Worm (Caenorhabditis elegans) whole organism, L4 larva: ENCODE data around the gene idhg-1.

Experiments
- D1046.2 ChIP-seq: fragments of 200-800 bp; sonication (Bioruptor generic); IDR thresholded peaks from 2 replicates; pipeline ENCODE4 v1.3.6; 2022; ENCODE audit warnings: missing genetic modification characterization, missing compliant biosample characterization
- F26F4.8 ChIP-seq: fragments of 200-800 bp; sonication (Bioruptor generic); conservative IDR thresholded peaks from 2 replicates; pipeline ENCODE4 v1.3.6; 2022; ENCODE audit warnings: missing genetic modification characterization, missing compliant biosample characterization
- F44E2.7 ChIP-seq: fragments of 200-800 bp; sonication (Bioruptor generic); IDR thresholded peaks from 2 replicates; pipeline ENCODE4 v2.1.2; 2022; ENCODE audit warnings: missing genetic modification characterization, missing compliant biosample characterization
- T20F7.1 ChIP-seq: fragments of 200-800 bp; sonication (Bioruptor generic); optimal IDR thresholded peaks from 2 replicates; lab custom pipeline; 2018; ENCODE audit warnings: mild to moderate bottlenecking, missing genetic modification characterization, missing compliant biosample characterization
- Y5F2A.4 ChIP-seq: fragments of 200-800 bp; sonication (Bioruptor generic); optimal IDR thresholded peaks from 2 replicates; lab custom pipeline; 2018; ENCODE audit warnings: mild to moderate bottlenecking, missing genetic modification characterization, missing compliant biosample characterization
- aly-2 ChIP-seq: sonication (generic microtip); optimal IDR thresholded peaks from 2 replicates; lab custom pipeline; 2018; ENCODE audit warnings: missing biosample characterization, missing genetic modification characterization
- ama-1 ChIP-seq: fragments of 150-350 bp; optimal IDR thresholded peaks from 2 replicates; lab custom pipeline; 2014; ENCODE audit warnings: inconsistent platforms, mixed read lengths
- attf-4 ChIP-seq: sonication (generic microtip); optimal IDR thresholded peaks from 3 replicates; lab custom pipeline; 2017; ENCODE audit warnings: missing biosample characterization, missing genetic modification characterization
- ceh-62 ChIP-seq: sonication (generic microtip); optimal IDR thresholded peaks from 2 replicates; lab custom pipeline; 2017; ENCODE audit warnings: missing biosample characterization, missing genetic modification characterization
- ces-1 ChIP-seq: fragments of 150-350 bp; sonication (generic microtip); optimal IDR thresholded peaks from 4 replicates; lab custom pipeline; 2014; ENCODE audit warnings: missing biosample characterization, missing genetic modification reagents, missing genetic modification characterization
- daf-12 ChIP-seq: fragments of 150-350 bp; optimal IDR thresholded peaks from 2 replicates; lab custom pipeline; 2014; ENCODE audit warnings: missing biosample characterization, missing genetic modification reagents, missing genetic modification characterization
- daf-19 ChIP-seq: fragments of 200-800 bp; sonication (Bioruptor generic); conservative IDR thresholded peaks from 2 replicates; pipeline ENCODE4 v1.3.6; 2022; ENCODE audit warnings: missing genetic modification characterization, missing compliant biosample characterization
- daf-8 ChIP-seq: fragments of 200-800 bp; sonication (Bioruptor generic); IDR thresholded peaks from 2 replicates; pipeline ENCODE4 v1.3.6; 2022; ENCODE audit warnings: missing genetic modification characterization, missing compliant biosample characterization
- dpl-1 ChIP-seq: fragments of 150-350 bp; optimal IDR thresholded peaks from 2 replicates; lab custom pipeline; 2014; ENCODE audit warnings: missing biosample characterization, missing genetic modification reagents, missing genetic modification characterization
- duxl-1 ChIP-seq: sonication (generic microtip); optimal IDR thresholded peaks from 2 replicates; lab custom pipeline; 2016; ENCODE audit warnings: mild to moderate bottlenecking, missing genetic modification characterization, moderate library complexity, missing compliant biosample characterization; ENCODE audit not compliant: poor library complexity
- dve-1 ChIP-seq: sonication (generic microtip); optimal IDR thresholded peaks from 2 replicates; lab custom pipeline; 2017; ENCODE audit warnings: antibody characterized with exemption, mild to moderate bottlenecking, missing genetic modification characterization, missing compliant biosample characterization; ENCODE audit not compliant: insufficient read depth
- jun-1 ChIP-seq: fragments of 150-350 bp; optimal IDR thresholded peaks from 2 replicates; lab custom pipeline; 2014; ENCODE audit warnings: missing biosample characterization, missing genetic modification reagents, missing genetic modification characterization
- lin-13 ChIP-seq: fragments of 150-350 bp; optimal IDR thresholded peaks from 2 replicates; lab custom pipeline; 2014; ENCODE audit warnings: missing biosample characterization, missing genetic modification reagents, missing genetic modification characterization
- lin-38 ChIP-seq: fragments of 200-800 bp; sonication (Bioruptor generic); IDR thresholded peaks from 2 replicates; pipeline ENCODE4 v1.3.6; 2022; ENCODE audit warnings: missing genetic modification reagents, missing genetic modification characterization, missing compliant biosample characterization
- lsy-2 ChIP-seq, 2 experiments: fragments of 150-350 bp in 1 of 2; sonication (generic microtip) in 1 of 2; optimal IDR thresholded peaks; 2 replicates each; lab custom pipeline; 2014 to 2017; ENCODE audit warnings: missing biosample characterization in 2 of 2, missing genetic modification characterization in 2 of 2
- madf-5 ChIP-seq, 2 experiments: fragments of 200-800 bp; sonication (Bioruptor generic); IDR thresholded peaks; 2 replicates each; pipeline ENCODE4 v1.3.6; 2022; ENCODE audit warnings: missing compliant biosample characterization in 2 of 2, missing genetic modification characterization in 2 of 2
- madf-9 ChIP-seq: fragments of 200-800 bp; sonication (Bioruptor generic); conservative IDR thresholded peaks from 2 replicates; pipeline ENCODE4 v1.3.6; 2022; ENCODE audit warnings: missing genetic modification reagents, missing genetic modification characterization, missing compliant biosample characterization
- mdl-1 ChIP-seq, 2 experiments: fragments of 150-350 bp in 1 of 2; sonication (generic microtip) in 1 of 2; optimal IDR thresholded peaks; 2 replicates each; lab custom pipeline; 2014 to 2017; ENCODE audit warnings: missing biosample characterization in 2 of 2, missing genetic modification characterization in 2 of 2
- mdt-29 ChIP-seq: fragments of 200-800 bp; sonication (Bioruptor generic); IDR thresholded peaks from 2 replicates; pipeline ENCODE4 v1.3.6; 2022; ENCODE audit warnings: missing genetic modification reagents, missing genetic modification characterization, missing compliant biosample characterization
- mep-1 ChIP-seq: fragments of 150-350 bp; sonication (generic microtip); optimal IDR thresholded peaks from 3 replicates; lab custom pipeline; 2014; ENCODE audit warnings: missing biosample characterization, missing genetic modification characterization
- mes-2 ChIP-seq: sonication (generic microtip); optimal IDR thresholded peaks from 2 replicates; lab custom pipeline; 2016; ENCODE audit warnings: missing genotype, mild to moderate bottlenecking, missing genetic modification characterization, missing compliant biosample characterization; ENCODE audit not compliant: poor library complexity, severe bottlenecking
- mxl-2 ChIP-seq: fragments of 200-800 bp; sonication (Bioruptor generic); conservative IDR thresholded peaks from 2 replicates; pipeline ENCODE4 v1.3.6; 2022; ENCODE audit warnings: missing genetic modification reagents, missing genetic modification characterization, missing compliant biosample characterization
- nhr-10 ChIP-seq: fragments of 150-350 bp; optimal IDR thresholded peaks from 2 replicates; lab custom pipeline; 2014; ENCODE audit warnings: missing biosample characterization, missing genetic modification characterization
- nhr-102 ChIP-seq: sonication (generic microtip); optimal IDR thresholded peaks from 2 replicates; lab custom pipeline; 2016; ENCODE audit warnings: mild to moderate bottlenecking, missing genetic modification characterization, moderate library complexity, missing compliant biosample characterization
- nhr-11 ChIP-seq: fragments of 150-350 bp; optimal IDR thresholded peaks from 2 replicates; lab custom pipeline; 2014; ENCODE audit warnings: missing biosample characterization, missing genetic modification characterization
- nhr-111 ChIP-seq: fragments of 200-800 bp; sonication (Bioruptor generic); optimal IDR thresholded peaks from 2 replicates; lab custom pipeline; 2018; ENCODE audit warnings: mild to moderate bottlenecking, missing genetic modification characterization, missing compliant biosample characterization
- nhr-41 ChIP-seq: fragments of 200-800 bp; sonication (Bioruptor generic); IDR thresholded peaks from 2 replicates; pipeline ENCODE4 v1.3.6; 2022; ENCODE audit warnings: missing genetic modification reagents, missing genetic modification characterization, missing compliant biosample characterization
- nhr-76 ChIP-seq: fragments of 150-350 bp; optimal IDR thresholded peaks from 2 replicates; lab custom pipeline; 2014; ENCODE audit warnings: missing biosample characterization, missing genetic modification characterization
- nhr-77 ChIP-seq: fragments of 150-350 bp; optimal IDR thresholded peaks from 2 replicates; lab custom pipeline; 2014; ENCODE audit warnings: missing biosample characterization, missing genetic modification characterization
- php-3 ChIP-seq: fragments of 200-800 bp; sonication (Bioruptor generic); IDR thresholded peaks from 2 replicates; pipeline ENCODE4 v1.3.6; 2022; ENCODE audit warnings: missing genetic modification reagents, missing genetic modification characterization, missing compliant biosample characterization
- pqm-1 ChIP-seq: sonication (generic microtip); optimal IDR thresholded peaks from 2 replicates; lab custom pipeline; 2017; ENCODE audit warnings: missing biosample characterization, missing genetic modification characterization
- saeg-2 ChIP-seq: fragments of 200-800 bp; sonication (Bioruptor generic); IDR thresholded peaks from 2 replicates; pipeline ENCODE4 v1.3.6; 2022; ENCODE audit warnings: missing genetic modification reagents, missing genetic modification characterization, missing compliant biosample characterization
- sdz-12 ChIP-seq: fragments of 200-800 bp; sonication (Bioruptor generic); optimal IDR thresholded peaks from 2 replicates; lab custom pipeline; 2018; ENCODE audit warnings: mild to moderate bottlenecking, missing genetic modification characterization, missing compliant biosample characterization
- set-16 ChIP-seq: fragments of 200-800 bp; sonication (Bioruptor generic); IDR thresholded peaks from 2 replicates; pipeline ENCODE4 v1.3.6; 2022; ENCODE audit warnings: missing genetic modification reagents, missing genetic modification characterization, missing compliant biosample characterization
- snpc-1.2 ChIP-seq: fragments of 200-800 bp; sonication (Bioruptor generic); IDR thresholded peaks from 2 replicates; pipeline ENCODE4 v1.3.6; 2022; ENCODE audit warnings: missing genetic modification reagents, missing genetic modification characterization, missing compliant biosample characterization
- unc-62 ChIP-seq, 3 experiments: fragments of 150-350 bp in 1 of 3; sonication (generic microtip); optimal IDR thresholded peaks in 2 of 3; peaks in 1 of 3; 1 replicate in 1 of 3; 2 replicates in 2 of 3; lab custom pipeline; 2014 to 2017; ENCODE audit warnings: missing biosample characterization in 3 of 3, missing genetic modification characterization in 3 of 3, missing genetic modification reagents in 3 of 3, missing genotype in 1 of 3
- zfp-2 ChIP-seq: sonication (generic microtip); optimal IDR thresholded peaks from 2 replicates; lab custom pipeline; 2016; ENCODE audit warnings: mild to moderate bottlenecking, missing genetic modification characterization, missing compliant biosample characterization
- zip-11 ChIP-seq: fragments of 200-800 bp; sonication (Bioruptor generic); IDR thresholded peaks from 2 replicates; pipeline ENCODE4 v1.3.6; 2022; ENCODE audit warnings: missing genetic modification characterization, missing compliant biosample characterization
- ztf-7 ChIP-seq: fragments of 150-350 bp; optimal IDR thresholded peaks from 2 replicates; lab custom pipeline; 2014; ENCODE audit warnings: missing biosample characterization, missing genetic modification characterization

The idhg-1 gene

DNA sequence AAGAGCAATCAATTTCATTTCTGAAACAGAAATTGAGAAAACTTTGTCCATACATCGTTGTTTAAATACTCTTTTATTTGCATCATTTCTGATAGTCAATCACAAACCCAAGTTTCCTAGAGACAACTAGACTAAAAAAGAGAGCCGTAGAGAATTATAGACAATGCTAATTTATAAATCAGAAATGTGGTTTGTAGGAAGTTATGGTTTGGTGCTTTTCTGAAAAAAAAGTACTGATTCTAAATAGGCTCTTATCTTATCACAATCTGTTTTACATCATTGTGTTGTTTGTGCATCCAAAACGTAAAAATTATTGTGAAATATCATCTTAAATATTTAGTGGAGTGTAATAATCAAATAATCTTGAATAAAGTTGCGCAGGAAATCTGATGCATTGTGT, 28.0 kb upstream of the idhg-1 start, which contains the start of gene ugt-62 (continued):
- TF ChIP-seq nhr-111 (no peak), daf-19 (no peak), nhr-77 (tag; lab: Kevin White, UChicago) (peak; percentile 80), duxl-1 (tag; lab: Kevin White, UChicago) (no peak), Y5F2A.4 (GFP tag; lab: Kevin White, UChicago) (no peak), daf-12 (tag; lab: Kevin White, UChicago) (no peak), nhr-102 (peak; percentile 26), madf-9 (GFP tag; lab: Robert Waterston, UW) (no peak), nhr-10 (tag; lab: Kevin White, UChicago) (no peak), T20F7.1 (GFP tag; lab: Kevin White, UChicago) (peak; percentile 53), saeg-2 (GFP tag; lab: Robert Waterston, UW) (no peak), dve-1 (tag; lab: Kevin White, UChicago) (peak; percentile 82), nhr-76 (tag; lab: Kevin White, UChicago) (no peak), attf-4 (no peak), pqm-1 (tag; lab: Kevin White, UChicago) (peak; percentile 99), php-3 (GFP tag; lab: Robert Waterston, UW) (peak; percentile 71), snpc-1.2 (no peak), mdt-29 (no peak), daf-8 (GFP tag; lab: Robert Waterston, UW) (no peak), aly-2 (no peak), madf-5 (GFP tag; IDR thresholded peaks at IDR 0.05; lab: Robert Waterston, UW) (no peak), sdz-12 (GFP tag; lab: Kevin White, UChicago) (no peak), set-16 (GFP tag; lab: Robert Waterston, UW) (no peak), lin-13 (GFP tag; lab: Kevin White, UChicago) (no peak)

DNA sequence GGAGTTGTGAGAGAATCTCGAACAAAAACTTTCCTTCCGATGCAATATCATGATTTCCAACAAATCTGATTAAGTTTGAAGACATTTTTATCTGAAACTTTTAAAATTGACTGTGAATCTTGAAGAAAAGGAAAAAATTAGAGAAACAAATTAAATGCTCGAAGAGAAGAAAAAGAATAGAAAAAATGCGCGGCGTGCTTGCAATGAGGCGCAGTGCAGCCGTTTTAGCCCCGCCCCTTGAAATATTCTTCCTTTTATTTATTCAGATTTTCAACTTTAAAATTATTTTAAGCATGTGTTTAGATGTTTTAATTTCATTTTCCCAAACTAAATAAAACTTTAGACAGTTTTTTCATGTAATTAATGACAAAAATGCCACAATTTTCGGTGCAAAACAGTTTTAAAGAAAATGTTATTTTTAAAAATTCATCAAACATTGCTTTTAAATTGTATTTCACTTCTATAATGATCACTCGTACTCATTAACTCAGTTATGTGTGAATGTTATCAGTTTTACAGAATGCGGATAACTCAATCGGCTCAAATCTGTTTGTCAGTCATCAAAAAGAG, 26.1 kb upstream of the idhg-1 start, which contains the start of the genes mrps-34 and cisd-3.1:
TSS of gene mrps-34 (minus strand) at position 91 of the 570 bp plus-strand sequence.
TSS of gene cisd-3.1 (plus strand) at position 520 of the 570 bp plus-strand sequence.
- no peak for TF ChIP-seq zip-11 (GFP tag; lab: Robert Waterston, UW)
- no peak for TF ChIP-seq mdl-1 (tag; optimal IDR thresholded peaks at IDR 0.05; lab: Kevin White, UChicago)
- TF ChIP-seq D1046.2 (GFP tag; lab: Robert Waterston, UW), result no peak
- TF ChIP-seq ceh-62 (tag; lab: Kevin White, UChicago), result no peak
- no peak for TF ChIP-seq set-16 (GFP tag; lab: Robert Waterston, UW)
- no peak for TF ChIP-seq nhr-41
- TF ChIP-seq nhr-76 (tag; lab: Kevin White, UChicago), result no peak
- no peak for TF ChIP-seq zfp-2 (tag; lab: Kevin White, UChicago)
- no peak for TF ChIP-seq ama-1 (lab: Kevin White, UChicago)
- TF ChIP-seq F26F4.8, result no peak
- peak in 1 of 2 experiments; percentile 46 for TF ChIP-seq lsy-2 (tag; optimal IDR thresholded peaks at IDR 0.05; lab: Kevin White, UChicago)
- TF ChIP-seq F44E2.7 (GFP tag; lab: Robert Waterston, UW), result no peak
- no peak for TF ChIP-seq jun-1 (tag; lab: Kevin White, UChicago)
- TF ChIP-seq mep-1 (tag; lab: Kevin White, UChicago), result peak; percentile 20
- TF ChIP-seq unc-62 (GFP tag; optimal IDR thresholded peaks at IDR 0.05 in 1 of 2; lab: Kevin White, UChicago), result no peak
- no peak for TF ChIP-seq unc-62 (tag; optimal IDR thresholded peaks at IDR 0.05; lab: Kevin White, UChicago)
- TF ChIP-seq lin-38 (GFP tag; lab: Robert Waterston, UW), result no peak
- TF ChIP-seq ztf-7, result no peak
- peak; percentile 25 for TF ChIP-seq dpl-1
- peak; percentile 54 for TF ChIP-seq mes-2 (tag; lab: Kevin White, UChicago)
- TF ChIP-seq nhr-11 (tag; lab: Kevin White, UChicago), result no peak
- TF ChIP-seq mxl-2 (GFP tag; lab: Robert Waterston, UW), result no peak
- TF ChIP-seq daf-12 (tag; lab: Kevin White, UChicago), result no peak
- TF ChIP-seq ces-1 (GFP tag; lab: Kevin White, UChicago), result no peak
